Worm (Caenorhabditis elegans): ENCODE measurements around the gene ptr-18.

ce11 chrII:12961743-12962142 lies 3.6 kb upstream of the ptr-18 start:
- TF ChIP-seq unc-62 (GFP tag; optimal IDR thresholded peaks at IDR 0.05) = no peak
- no peak for TF ChIP-seq snpc-4 (GFP tag; optimal IDR thresholded peaks at IDR 0.05)
- TF ChIP-seq snpc-4 (tag; optimal IDR thresholded peaks at IDR 0.05) = no peak
- TF ChIP-seq nhr-27 (tag; optimal IDR thresholded peaks at IDR 0.05) = no peak
- TF ChIP-seq hmg-20 (GFP tag; IDR thresholded peaks at IDR 0.05) = no peak
- no peak for TF ChIP-seq repo-1 (tag; optimal IDR thresholded peaks at IDR 0.05)
- no peak for TF ChIP-seq bed-1 (GFP tag; IDR thresholded peaks at IDR 0.05)
- no peak for TF ChIP-seq lin-35 (GFP tag; optimal IDR thresholded peaks at IDR 0.05)
- TF ChIP-seq sptf-2 (GFP tag; optimal IDR thresholded peaks at IDR 0.05) = no peak
- TF ChIP-seq ets-4 (GFP tag; optimal IDR thresholded peaks at IDR 0.05) = no peak
- TF ChIP-seq F49E8.2 (tag; optimal IDR thresholded peaks at IDR 0.05; ENCODE audit: insufficient read depth) = no peak
- no peak for TF ChIP-seq ccch-3 (GFP tag; optimal IDR thresholded peaks at IDR 0.05)
- no peak for TF ChIP-seq attf-6 (GFP tag; IDR thresholded peaks at IDR 0.05)
- TF ChIP-seq sea-2 (GFP tag; IDR thresholded peaks at IDR 0.05) = no peak
